Fruit fly (Drosophila melanogaster) whole organism, embryonic: ENCODE measurements around the gene pHCl-2.

Source experiments
- Awh ChIP-seq: fragments of 200-800 bp; sonication (Bioruptor generic); IDR thresholded peaks from 2 replicates; pipeline ENCODE4, ENCODE4 v1.3.6; 2022; ENCODE audit warnings: missing biosample characterization, missing genetic modification characterization
- Bteb2 ChIP-seq: fragments of 200-800 bp; sonication (Bioruptor generic); optimal IDR thresholded peaks from 2 replicates; lab custom pipeline; 2016; ENCODE audit warnings: missing biosample characterization, missing genetic modification characterization
- CG12769 ChIP-seq: fragments of 200-800 bp; sonication (Bioruptor generic); optimal IDR thresholded peaks from 2 replicates; lab custom pipeline; 2019; ENCODE audit warnings: missing biosample characterization, mild to moderate bottlenecking, missing genetic modification characterization, moderate library complexity
- CG15601 ChIP-seq: fragments of 200-800 bp; sonication (Bioruptor generic); optimal IDR thresholded peaks from 3 replicates; lab custom pipeline; 2019; ENCODE audit warnings: missing biosample characterization, mild to moderate bottlenecking, missing genetic modification characterization, moderate library complexity
- CG16779 ChIP-seq: fragments of 200-800 bp; sonication (Bioruptor generic); IDR thresholded peaks from 2 replicates; pipeline ENCODE4 v1.3.6; 2022; ENCODE audit warnings: missing biosample characterization, missing genetic modification characterization
- CG17359 ChIP-seq: fragments of 200-800 bp; sonication (Bioruptor generic); optimal IDR thresholded peaks from 3 replicates; lab custom pipeline; 2018; ENCODE audit warnings: missing biosample characterization, mild to moderate bottlenecking, missing genetic modification characterization, moderate library complexity
- CG30403 ChIP-seq: fragments of 200-800 bp; sonication (Bioruptor generic); optimal IDR thresholded peaks from 3 replicates; lab custom pipeline; 2016; ENCODE audit warnings: missing biosample characterization, missing genetic modification characterization
- CG31388 ChIP-seq: fragments of 200-800 bp; sonication (Bioruptor generic); optimal IDR thresholded peaks from 2 replicates; lab custom pipeline; 2016; ENCODE audit warnings: missing biosample characterization, missing genetic modification characterization
- CG3163 ChIP-seq: fragments of 200-800 bp; sonication (Bioruptor generic); optimal IDR thresholded peaks from 3 replicates; lab custom pipeline; 2016; ENCODE audit warnings: missing biosample characterization, missing genetic modification characterization
- CG4617 ChIP-seq: fragments of 200-800 bp; sonication (Bioruptor generic); optimal IDR thresholded peaks from 3 replicates; lab custom pipeline; 2016; ENCODE audit warnings: missing biosample characterization, missing genetic modification characterization, borderline replicate concordance
- CG7357 ChIP-seq: fragments of 200-800 bp; sonication (Bioruptor generic); IDR thresholded peaks from 3 replicates; pipeline ENCODE4 v1.3.6; 2022; ENCODE audit warnings: missing biosample characterization, missing genetic modification characterization
- CG7786 ChIP-seq: fragments of 200-800 bp; sonication (Bioruptor generic); optimal IDR thresholded peaks from 2 replicates; lab custom pipeline; 2016; ENCODE audit warnings: missing biosample characterization, missing genetic modification characterization
- CG7963 ChIP-seq: fragments of 200-800 bp; sonication (Bioruptor generic); IDR thresholded peaks from 3 replicates; pipeline ENCODE4 v1.3.6; 2022; ENCODE audit warnings: missing biosample characterization, missing genetic modification characterization; ENCODE audit not compliant: partially characterized antibody
- CG9215 ChIP-seq: fragments of 200-800 bp; sonication (Bioruptor generic); IDR thresholded peaks from 2 replicates; pipeline ENCODE4 v1.3.6; 2022; ENCODE audit warnings: missing biosample characterization, missing genetic modification characterization
- CG9727 ChIP-seq: fragments of 200-800 bp; sonication (Bioruptor generic); optimal IDR thresholded peaks from 3 replicates; lab custom pipeline; 2017; ENCODE audit warnings: missing biosample characterization, mild to moderate bottlenecking, missing genetic modification characterization
- CG9817 ChIP-seq: fragments of 200-800 bp; sonication (Bioruptor generic); optimal IDR thresholded peaks from 2 replicates; lab custom pipeline; 2018; ENCODE audit warnings: missing biosample characterization, mild to moderate bottlenecking, missing genetic modification characterization, moderate library complexity
- ERR ChIP-seq: fragments of 200-800 bp; sonication (Bioruptor generic); optimal IDR thresholded peaks from 2 replicates; lab custom pipeline; 2016; ENCODE audit warnings: missing biosample characterization, missing genetic modification characterization
- Eip74EF ChIP-seq, 2 experiments: fragments of 200-800 bp in 1 of 2; fragments of >200 bp in 1 of 2; sonication (Bioruptor generic) in 1 of 2; optimal IDR thresholded peaks; 2 replicates each; lab custom pipeline; 2017 to 2019; ENCODE audit warnings: missing biosample characterization in 2 of 2, missing genetic modification characterization in 2 of 2, mild to moderate bottlenecking in 1 of 2, moderate library complexity in 1 of 2
- GATAe ChIP-seq: fragments of 200-800 bp; sonication (Bioruptor generic); conservative IDR thresholded peaks from 2 replicates; pipeline ENCODE4 v1.3.6; 2022; ENCODE audit warnings: missing biosample characterization, missing genetic modification characterization
- Gsc ChIP-seq: fragments of 200-800 bp; sonication (Bioruptor generic); IDR thresholded peaks from 2 replicates; pipeline ENCODE4 v1.3.6; 2022; ENCODE audit warnings: missing biosample characterization, missing genetic modification characterization
- Gug ChIP-seq: fragments of 200-800 bp; sonication (Bioruptor generic); IDR thresholded peaks from 4 replicates; pipeline ENCODE4 v1.3.6; 2022; ENCODE audit warnings: missing biosample characterization, missing genetic modification characterization
- Hey ChIP-seq: fragments of 200-800 bp; sonication (Bioruptor generic); optimal IDR thresholded peaks from 3 replicates; lab custom pipeline; 2018; ENCODE audit warnings: missing biosample characterization, mild to moderate bottlenecking, missing genetic modification characterization
- Hr51 ChIP-seq, 2 experiments: fragments of 200-800 bp; sonication (Bioruptor generic); optimal IDR thresholded peaks; 2 replicates in 1 of 2; 3 replicates in 1 of 2; lab custom pipeline; 2016 to 2018; ENCODE audit warnings: missing biosample characterization in 2 of 2, missing genetic modification characterization in 2 of 2, mild to moderate bottlenecking in 1 of 2, moderate library complexity in 1 of 2
- Hsf ChIP-seq: fragments of 200-800 bp; sonication (Bioruptor generic); optimal IDR thresholded peaks from 3 replicates; lab custom pipeline; 2016; ENCODE audit warnings: missing biosample characterization, missing genetic modification characterization
- MTF-1 ChIP-seq: fragments of 200-800 bp; sonication (Bioruptor generic); optimal IDR thresholded peaks from 2 replicates; lab custom pipeline; 2018; ENCODE audit warnings: missing biosample characterization, mild to moderate bottlenecking, missing genetic modification characterization, borderline replicate concordance
- NFAT ChIP-seq: fragments of 200-800 bp; sonication (Bioruptor generic); IDR thresholded peaks from 2 replicates; pipeline ENCODE4 v1.3.6; 2022; ENCODE audit warnings: missing biosample characterization, missing genetic modification characterization
- NfI ChIP-seq: fragments of 200-800 bp; sonication (Bioruptor generic); optimal IDR thresholded peaks from 3 replicates; lab custom pipeline; 2018; ENCODE audit warnings: missing biosample characterization, mild to moderate bottlenecking, missing genetic modification characterization, moderate library complexity
- Oaz ChIP-seq: fragments of 200-800 bp; sonication (Bioruptor generic); IDR thresholded peaks from 2 replicates; pipeline ENCODE4 v1.3.6; 2022; ENCODE audit warnings: missing biosample characterization, missing genetic modification characterization
- Optix ChIP-seq: fragments of 200-800 bp; sonication (Bioruptor generic); IDR thresholded peaks from 3 replicates; pipeline ENCODE4 v1.3.6; 2022; ENCODE audit warnings: missing biosample characterization, missing genetic modification characterization
- Trl ChIP-seq, 3 experiments: fragments of >200 bp in 2 of 3; fragments of 200-800 bp in 1 of 3; sonication (Bioruptor generic) in 1 of 3; optimal IDR thresholded peaks; 2 replicates in 1 of 3; 3 replicates in 2 of 3; lab custom pipeline; 2016 to 2017; ENCODE audit warnings: missing biosample characterization in 1 of 3, missing genetic modification characterization in 1 of 3
- bowl ChIP-seq: fragments of 200-800 bp; sonication (Bioruptor generic); IDR thresholded peaks from 2 replicates; pipeline ENCODE4 v1.3.6; 2022; ENCODE audit warnings: missing biosample characterization, missing genetic modification characterization
- br ChIP-seq: fragments of >200 bp; optimal IDR thresholded peaks from 2 replicates; lab custom pipeline; 2017
- chinmo ChIP-seq: fragments of 200-800 bp; sonication (Bioruptor generic); IDR thresholded peaks from 4 replicates; pipeline ENCODE4 v1.3.6; 2022; ENCODE audit warnings: missing biosample characterization, missing genetic modification characterization; ENCODE audit not compliant: partially characterized antibody
- dan ChIP-seq: fragments of 200-800 bp; sonication (Bioruptor generic); IDR thresholded peaks from 2 replicates; pipeline ENCODE4 v1.3.6; 2022; ENCODE audit warnings: missing biosample characterization, missing genetic modification characterization
- danr ChIP-seq: fragments of 200-800 bp; sonication (Bioruptor generic); IDR thresholded peaks from 2 replicates; pipeline ENCODE4 v1.3.6; 2022; ENCODE audit warnings: missing biosample characterization, missing genetic modification characterization
- dpn ChIP-seq, 2 experiments: fragments of 200-800 bp; sonication (Bioruptor generic); optimal IDR thresholded peaks; 3 replicates each; lab custom pipeline; 2016; ENCODE audit warnings: missing biosample characterization in 2 of 2, missing genetic modification characterization in 2 of 2
- fu2 ChIP-seq: fragments of 200-800 bp; sonication (Bioruptor generic); optimal IDR thresholded peaks from 2 replicates; lab custom pipeline; 2016; ENCODE audit warnings: missing biosample characterization, missing genetic modification characterization
- gcm ChIP-seq: fragments of 200-800 bp; sonication (Bioruptor generic); optimal IDR thresholded peaks from 2 replicates; lab custom pipeline; 2019; ENCODE audit warnings: missing biosample characterization, mild to moderate bottlenecking, missing genetic modification characterization, moderate library complexity
- gem ChIP-seq: fragments of 200-800 bp; sonication (Bioruptor generic); optimal IDR thresholded peaks from 2 replicates; lab custom pipeline; 2019; ENCODE audit warnings: missing biosample characterization, mild to moderate bottlenecking, missing genetic modification characterization, moderate library complexity
- insv ChIP-seq, 2 experiments: fragments of 200-800 bp; sonication (Bioruptor generic); optimal IDR thresholded peaks; 3 replicates each; lab custom pipeline; 2016 to 2018; ENCODE audit warnings: missing biosample characterization in 2 of 2, missing genetic modification characterization in 2 of 2
- lab ChIP-seq: fragments of 200-800 bp; sonication (Bioruptor generic); optimal IDR thresholded peaks from 3 replicates; lab custom pipeline; 2017; ENCODE audit warnings: missing biosample characterization, missing genetic modification characterization, mild to moderate bottlenecking, moderate library complexity, missing genetic modification reagents
- luna ChIP-seq: fragments of 200-800 bp; sonication (Bioruptor generic); optimal IDR thresholded peaks from 2 replicates; lab custom pipeline; 2016; ENCODE audit warnings: missing biosample characterization, missing genetic modification characterization
- mirr ChIP-seq: fragments of 200-800 bp; sonication (Bioruptor generic); optimal IDR thresholded peaks from 3 replicates; lab custom pipeline; 2018; ENCODE audit warnings: missing biosample characterization, mild to moderate bottlenecking, missing genetic modification characterization
- p53 ChIP-seq: fragments of 200-800 bp; sonication (Bioruptor generic); optimal IDR thresholded peaks from 2 replicates; lab custom pipeline; 2016; ENCODE audit warnings: missing biosample characterization, missing genetic modification characterization
- pros ChIP-seq: fragments of 200-800 bp; sonication (Bioruptor generic); optimal IDR thresholded peaks from 3 replicates; lab custom pipeline; 2019; ENCODE audit warnings: missing biosample characterization, mild to moderate bottlenecking, missing genetic modification characterization, moderate library complexity
- run ChIP-seq: fragments of 200-800 bp; sonication (Bioruptor generic); optimal IDR thresholded peaks from 3 replicates; lab custom pipeline; 2018; ENCODE audit warnings: missing biosample characterization, mild to moderate bottlenecking, missing genetic modification characterization
- tap ChIP-seq: fragments of 200-800 bp; optimal IDR thresholded peaks from 3 replicates; lab custom pipeline; 2019; ENCODE audit warnings: missing biosample characterization, mild to moderate bottlenecking, missing genetic modification characterization, moderate library complexity
- wek ChIP-seq: fragments of 200-800 bp; sonication (Bioruptor generic); optimal IDR thresholded peaks from 3 replicates; lab custom pipeline; 2018; ENCODE audit warnings: missing biosample characterization, mild to moderate bottlenecking, missing genetic modification characterization, moderate library complexity
- wor ChIP-seq: fragments of 200-800 bp; sonication (Bioruptor generic); IDR thresholded peaks from 2 replicates; pipeline ENCODE4 v1.3.6; 2022; ENCODE audit warnings: missing biosample characterization, missing genetic modification characterization
- zfh1 ChIP-seq: fragments of 200-800 bp; sonication (Bioruptor generic); IDR thresholded peaks from 3 replicates; pipeline ENCODE4 v1.3.6; 2022; ENCODE audit warnings: missing biosample characterization, missing genetic modification characterization

Gene pHCl-2

DNA sequence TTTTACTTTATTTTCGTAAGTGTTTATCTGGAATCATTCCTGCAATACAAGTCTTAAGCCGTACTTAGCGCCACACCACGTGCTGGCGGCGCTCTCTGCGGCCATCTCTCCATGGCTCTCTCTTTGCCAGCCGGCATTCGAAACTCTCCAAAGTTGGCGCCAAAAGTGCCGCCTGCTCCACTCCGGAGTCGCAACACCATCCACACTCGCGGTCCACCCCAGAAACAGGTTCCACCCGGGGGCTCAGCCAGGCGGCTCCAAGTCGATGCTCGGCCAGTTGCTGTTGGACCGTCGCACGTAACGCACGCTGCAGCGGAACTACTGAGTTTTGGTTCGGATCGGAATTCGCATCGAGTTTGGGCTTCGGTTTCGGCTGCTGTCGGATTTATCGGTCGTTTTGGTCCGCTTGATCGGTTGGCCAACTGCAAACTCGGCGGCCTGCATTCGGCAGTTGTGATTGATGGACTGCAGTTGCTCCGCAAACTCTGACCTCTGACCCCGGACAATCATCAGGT, 5.8 kb upstream of the pHCl-2 start, which contains the start of gene CG34347 (continued):
- TF ChIP-seq CG3163 (GFP tag; lab: Kevin White, UChicago) (no peak), lab (GFP tag; lab: Kevin White, UChicago) (peak; percentile 64), wor (GFP tag; lab: Robert Waterston, UW) (no peak), Hr51 (GFP tag; optimal IDR thresholded peaks at IDR 0.05; lab: Kevin White, UChicago) (peak in 1 of 2 experiments; percentile 19), Gsc (GFP tag; lab: Robert Waterston, UW) (no peak), chinmo (GFP tag; lab: Robert Waterston, UW) (peak; percentile 59; the same call in 1 of the 4 replicates), CG7963 (GFP tag; lab: Robert Waterston, UW) (no peak), bowl (GFP tag; lab: Robert Waterston, UW) (peak; percentile 29; the same call in 1 of the 2 replicates), Hey (tag; lab: Kevin White, UChicago) (no peak), danr (GFP tag; lab: Robert Waterston, UW) (no peak), Optix (no peak), Gug (GFP tag; lab: Robert Waterston, UW) (0 out of 4 replicates have a peak, but pooled peaks have one; percentile 36), run (tag; lab: Kevin White, UChicago) (no peak), MTF-1 (GFP tag; lab: Kevin White, UChicago) (no peak), CG12769 (tag; lab: Kevin White, UChicago) (peak; percentile 43), gem (tag; lab: Kevin White, UChicago) (no peak), mirr (GFP tag; lab: Kevin White, UChicago) (peak; percentile 38), CG9727 (GFP tag; lab: Kevin White, UChicago) (no peak), dan (GFP tag; lab: Robert Waterston, UW) (no peak), Awh (GFP tag; lab: Robert Waterston, UW) (peak; percentile 57; the same call in 1 of the 2 replicates), CG7357 (GFP tag; lab: Robert Waterston, UW) (no peak), CG4617 (no peak), CG9215 (GFP tag; lab: Robert Waterston, UW) (no peak), dpn (GFP tag; optimal IDR thresholded peaks at IDR 0.05; lab: Kevin White, UChicago) (no peak), ERR (GFP tag; lab: Kevin White, UChicago) (no peak), p53 (GFP tag; lab: Kevin White, UChicago) (no peak), CG7786 (GFP tag; lab: Kevin White, UChicago) (no peak), zfh1 (GFP tag; lab: Robert Waterston, UW) (no peak), tap (tag; lab: Kevin White, UChicago) (no peak), CG31388 (GFP tag; lab: Kevin White, UChicago) (no peak), wek (GFP tag; lab: Kevin White, UChicago) (peak; percentile 7), pros (no peak), gcm (GFP tag; lab: Kevin White, UChicago) (no peak), NFAT (peak; percentile 42; the same call in 1 of the 2 replicates), Eip74EF (GFP tag; optimal IDR thresholded peaks at IDR 0.05; lab: Kevin White, UChicago) (no peak), GATAe (GFP tag; lab: Robert Waterston, UW) (no peak), CG15601 (tag; lab: Kevin White, UChicago) (no peak), Bteb2 (no peak), fu2 (GFP tag; lab: Kevin White, UChicago) (no peak), CG17359 (tag; lab: Kevin White, UChicago) (peak; percentile 4), insv (GFP tag; optimal IDR thresholded peaks at IDR 0.05; lab: Kevin White, UChicago) (no peak), NfI (no peak), Hsf (GFP tag; lab: Kevin White, UChicago) (no peak), CG9817 (no peak), Trl (optimal IDR thresholded peaks at IDR 0.05; lab: Kevin White, UChicago) (peak; percentile 74 to 81), Trl (GFP tag; optimal IDR thresholded peaks at IDR 0.05; lab: Kevin White, UChicago) (peak; percentile 6), Oaz (no peak), CG30403 (GFP tag; lab: Kevin White, UChicago) (no peak), br (lab: Kevin White, UChicago) (no peak), CG16779 (GFP tag; lab: Robert Waterston, UW) (peak; percentile 78), luna (GFP tag; lab: Kevin White, UChicago) (no peak)
